Fruit fly (Drosophila melanogaster) whole organism, embryonic: ENCODE data around the gene Rpp14b.

Source experiments
- Ada2b ChIP-seq: fragments of 200-800 bp; sonication (Bioruptor generic); IDR thresholded peaks from 2 replicates; pipeline ENCODE4 v1.3.6; 2022; ENCODE audit warnings: missing biosample characterization, missing genetic modification characterization
- Bdp1 ChIP-seq: fragments of 200-800 bp; sonication (Bioruptor generic); optimal IDR thresholded peaks from 3 replicates; lab custom pipeline; 2016; ENCODE audit warnings: missing biosample characterization, missing genetic modification characterization
- CG10431 ChIP-seq: fragments of 200-800 bp; sonication (Bioruptor generic); optimal IDR thresholded peaks from 3 replicates; lab custom pipeline; 2018; ENCODE audit warnings: missing biosample characterization, mild to moderate bottlenecking, missing genetic modification characterization
- CG10565 ChIP-seq: fragments of 200-800 bp; sonication (Bioruptor generic); optimal IDR thresholded peaks from 3 replicates; lab custom pipeline; 2016; ENCODE audit warnings: missing biosample characterization, mild to moderate bottlenecking, missing genetic modification characterization
- CG11398 ChIP-seq: fragments of 200-800 bp; sonication (Bioruptor generic); optimal IDR thresholded peaks from 2 replicates; lab custom pipeline; 2016; ENCODE audit warnings: missing biosample characterization, missing genetic modification characterization
- CG13894 ChIP-seq: fragments of 200-800 bp; sonication (Bioruptor generic); optimal IDR thresholded peaks from 3 replicates; lab custom pipeline; 2018; ENCODE audit warnings: missing biosample characterization, mild to moderate bottlenecking, missing genetic modification characterization, moderate library complexity
- CG16779 ChIP-seq: fragments of 200-800 bp; sonication (Bioruptor generic); IDR thresholded peaks from 2 replicates; pipeline ENCODE4 v1.3.6; 2022; ENCODE audit warnings: missing biosample characterization, missing genetic modification characterization
- CG30020 ChIP-seq: fragments of 200-800 bp; optimal IDR thresholded peaks from 2 replicates; lab custom pipeline; 2019; ENCODE audit warnings: missing biosample characterization, mild to moderate bottlenecking, missing genetic modification characterization, moderate library complexity
- CG3065 ChIP-seq: fragments of 200-800 bp; sonication (Bioruptor generic); optimal IDR thresholded peaks from 2 replicates; lab custom pipeline; 2016; ENCODE audit warnings: missing biosample characterization, missing genetic modification characterization
- CG34224 ChIP-seq: fragments of 200-800 bp; sonication (Bioruptor generic); IDR thresholded peaks from 3 replicates; pipeline ENCODE4 v1.3.6; 2022; ENCODE audit warnings: missing biosample characterization, missing genetic modification characterization; ENCODE audit not compliant: partially characterized antibody
- CG5180 ChIP-seq: fragments of 200-800 bp; sonication (Bioruptor generic); optimal IDR thresholded peaks from 3 replicates; lab custom pipeline; 2017; ENCODE audit warnings: missing biosample characterization, missing genetic modification characterization, mild to moderate bottlenecking, moderate library complexity, missing genetic modification reagents
- CG5953 ChIP-seq: fragments of 200-800 bp; sonication (Bioruptor generic); IDR thresholded peaks from 2 replicates; pipeline ENCODE4 v1.3.6; 2022; ENCODE audit warnings: missing biosample characterization, missing genetic modification characterization
- CG8944 ChIP-seq: fragments of 200-800 bp; sonication (Bioruptor generic); optimal IDR thresholded peaks from 3 replicates; lab custom pipeline; 2016; ENCODE audit warnings: missing biosample characterization, missing genetic modification characterization
- CG9215 ChIP-seq: fragments of 200-800 bp; sonication (Bioruptor generic); IDR thresholded peaks from 2 replicates; pipeline ENCODE4 v1.3.6; 2022; ENCODE audit warnings: missing biosample characterization, missing genetic modification characterization
- CG9876 ChIP-seq: fragments of 200-800 bp; sonication (Bioruptor generic); optimal IDR thresholded peaks from 2 replicates; lab custom pipeline; 2016; ENCODE audit warnings: missing biosample characterization, missing genetic modification characterization
- CkIIα-i1 ChIP-seq: fragments of 200-800 bp; sonication (Bioruptor generic); IDR thresholded peaks from 2 replicates; pipeline ENCODE4 v1.3.6; 2022; ENCODE audit warnings: missing biosample characterization, missing genetic modification characterization
- D19A ChIP-seq: fragments of 200-800 bp; optimal IDR thresholded peaks from 3 replicates; lab custom pipeline; 2019; ENCODE audit warnings: missing biosample characterization, mild to moderate bottlenecking, missing genetic modification characterization, moderate library complexity
- Fer3 ChIP-seq: fragments of 200-800 bp; sonication (Bioruptor generic); optimal IDR thresholded peaks from 2 replicates; lab custom pipeline; 2018; ENCODE audit warnings: missing biosample characterization, mild to moderate bottlenecking, missing genetic modification characterization, moderate library complexity
- Hr51 ChIP-seq, 2 experiments: fragments of 200-800 bp; sonication (Bioruptor generic); optimal IDR thresholded peaks; 2 replicates in 1 of 2; 3 replicates in 1 of 2; lab custom pipeline; 2016 to 2018; ENCODE audit warnings: missing biosample characterization in 2 of 2, missing genetic modification characterization in 2 of 2, mild to moderate bottlenecking in 1 of 2, moderate library complexity in 1 of 2
- Med ChIP-seq: fragments of 200-800 bp; sonication (Bioruptor generic); peaks from one replicate; lab custom pipeline; 2016; ENCODE audit warnings: missing biosample characterization, missing genetic modification characterization, mild to moderate bottlenecking, inconsistent platforms, moderate library complexity
- NC2α ChIP-seq: fragments of 200-800 bp; sonication (Bioruptor generic); optimal IDR thresholded peaks from 2 replicates; lab custom pipeline; 2016; ENCODE audit warnings: missing biosample characterization, missing genetic modification characterization
- NC2β ChIP-seq: fragments of 200-800 bp; sonication (Bioruptor generic); optimal IDR thresholded peaks from 2 replicates; lab custom pipeline; 2016; ENCODE audit warnings: missing biosample characterization, missing genetic modification characterization
- Nf-YB ChIP-seq: fragments of 200-800 bp; sonication (Bioruptor generic); optimal IDR thresholded peaks from 3 replicates; lab custom pipeline; 2019; ENCODE audit warnings: missing biosample characterization, mild to moderate bottlenecking, missing genetic modification characterization, moderate library complexity
- Opbp ChIP-seq: fragments of 200-800 bp; sonication (Bioruptor generic); IDR thresholded peaks from 3 replicates; pipeline ENCODE4 v1.3.6; 2022; ENCODE audit warnings: missing biosample characterization, missing genetic modification characterization; ENCODE audit not compliant: partially characterized antibody
- Poxn ChIP-seq: fragments of 200-800 bp; sonication (Bioruptor generic); IDR thresholded peaks from 2 replicates; pipeline ENCODE4 v1.3.6; 2022; ENCODE audit warnings: missing biosample characterization, missing genetic modification characterization
- Scr ChIP-seq: fragments of 200-800 bp; sonication (Bioruptor generic); IDR thresholded peaks from 2 replicates; pipeline ENCODE4 v1.3.6; 2022; ENCODE audit warnings: missing biosample characterization, missing genetic modification characterization; ENCODE audit not compliant: partially characterized antibody
- Sox100B ChIP-seq: fragments of 200-800 bp; sonication (Bioruptor generic); optimal IDR thresholded peaks from 3 replicates; lab custom pipeline; 2018; ENCODE audit warnings: missing biosample characterization, mild to moderate bottlenecking, missing genetic modification characterization
- Sox102F ChIP-seq: fragments of 200-800 bp; sonication (Bioruptor generic); optimal IDR thresholded peaks from 2 replicates; lab custom pipeline; 2018; ENCODE audit warnings: missing biosample characterization, mild to moderate bottlenecking, missing genetic modification characterization, moderate library complexity
- Tbp ChIP-seq: fragments of >200 bp; optimal IDR thresholded peaks from 2 replicates; lab custom pipeline; 2018; ENCODE audit warnings: missing biosample characterization, missing genetic modification characterization
- Xbp1 ChIP-seq: fragments of 200-800 bp; sonication (Bioruptor generic); optimal IDR thresholded peaks from 3 replicates; lab custom pipeline; 2016; ENCODE audit warnings: missing biosample characterization, mild to moderate bottlenecking, missing genetic modification characterization
- bab2 ChIP-seq: fragments of 200-800 bp; sonication (Bioruptor generic); optimal IDR thresholded peaks from 2 replicates; lab custom pipeline; 2016; ENCODE audit warnings: missing biosample characterization, missing genetic modification characterization
- cg ChIP-seq: fragments of 200-800 bp; sonication (Bioruptor generic); optimal IDR thresholded peaks from 3 replicates; lab custom pipeline; 2019; ENCODE audit warnings: missing biosample characterization, mild to moderate bottlenecking, missing genetic modification characterization, moderate library complexity
- crc ChIP-seq: fragments of 200-800 bp; sonication (Bioruptor generic); optimal IDR thresholded peaks from 2 replicates; lab custom pipeline; 2016; ENCODE audit warnings: missing biosample characterization, missing genetic modification characterization
- crol ChIP-seq: fragments of 200-800 bp; sonication (Bioruptor generic); IDR thresholded peaks from 2 replicates; pipeline ENCODE4 v1.3.6; 2022; ENCODE audit warnings: missing biosample characterization, missing genetic modification characterization
- dati ChIP-seq: fragments of 200-800 bp; sonication (Bioruptor generic); IDR thresholded peaks from 2 replicates; pipeline ENCODE4 v1.3.6; 2022; ENCODE audit warnings: missing biosample characterization, missing genetic modification characterization
- en ChIP-seq: fragments of 200-800 bp; sonication (Bioruptor generic); optimal IDR thresholded peaks from 2 replicates; lab custom pipeline; 2016; ENCODE audit warnings: missing biosample characterization, missing genetic modification characterization
- gt ChIP-seq: fragments of 200-800 bp; sonication (Bioruptor generic); IDR thresholded peaks from 2 replicates; pipeline ENCODE4 v1.3.6; 2022; ENCODE audit warnings: missing biosample characterization, missing genetic modification characterization
- hbn ChIP-seq: fragments of 200-800 bp; sonication (Bioruptor generic); IDR thresholded peaks from 2 replicates; pipeline ENCODE4 v1.3.6; 2022; ENCODE audit warnings: missing biosample characterization, missing genetic modification characterization; ENCODE audit not compliant: partially characterized antibody
- kah ChIP-seq: fragments of 200-800 bp; sonication (Bioruptor generic); optimal IDR thresholded peaks from 2 replicates; lab custom pipeline; 2018; ENCODE audit warnings: missing biosample characterization, mild to moderate bottlenecking, missing genetic modification characterization
- lab ChIP-seq: fragments of 200-800 bp; sonication (Bioruptor generic); optimal IDR thresholded peaks from 3 replicates; lab custom pipeline; 2017; ENCODE audit warnings: missing biosample characterization, missing genetic modification characterization, mild to moderate bottlenecking, moderate library complexity, missing genetic modification reagents
- lilli ChIP-seq: fragments of 200-800 bp; sonication (Bioruptor generic); optimal IDR thresholded peaks from 3 replicates; lab custom pipeline; 2016; ENCODE audit warnings: missing biosample characterization, missing genetic modification characterization
- peb ChIP-seq: fragments of 200-800 bp; sonication (Bioruptor generic); IDR thresholded peaks from 2 replicates; pipeline ENCODE4 v1.3.6; 2022; ENCODE audit warnings: missing biosample characterization, missing genetic modification characterization
- ranshi ChIP-seq: fragments of 200-800 bp; sonication (Bioruptor generic); IDR thresholded peaks from 2 replicates; pipeline ENCODE4 v1.3.6; 2022; ENCODE audit warnings: missing biosample characterization, missing genetic modification characterization
- repo ChIP-seq: fragments of 200-800 bp; sonication (Bioruptor generic); optimal IDR thresholded peaks from 2 replicates; lab custom pipeline; 2016; ENCODE audit warnings: missing biosample characterization, missing genetic modification characterization
- row ChIP-seq: fragments of 200-800 bp; sonication (Bioruptor generic); IDR thresholded peaks from 3 replicates; pipeline ENCODE4 v1.3.6; 2022; ENCODE audit warnings: missing biosample characterization, missing genetic modification characterization
- sr ChIP-seq: fragments of 200-800 bp; sonication (Bioruptor generic); IDR thresholded peaks from 3 replicates; pipeline ENCODE4 v1.3.6; 2022; ENCODE audit warnings: missing biosample characterization, missing genetic modification characterization
- unc-4 ChIP-seq: fragments of 200-800 bp; sonication (Bioruptor generic); IDR thresholded peaks from 2 replicates; pipeline ENCODE4 v1.3.6; 2022; ENCODE audit warnings: missing biosample characterization, missing genetic modification characterization; ENCODE audit not compliant: partially characterized antibody
- wdn ChIP-seq: fragments of 200-800 bp; sonication (Bioruptor generic); IDR thresholded peaks from 2 replicates; pipeline ENCODE4 v1.3.6; 2022; ENCODE audit warnings: missing biosample characterization, missing genetic modification characterization
- wek ChIP-seq: fragments of 200-800 bp; sonication (Bioruptor generic); optimal IDR thresholded peaks from 3 replicates; lab custom pipeline; 2018; ENCODE audit warnings: missing biosample characterization, mild to moderate bottlenecking, missing genetic modification characterization, moderate library complexity
- z ChIP-seq: fragments of 200-800 bp; sonication (Bioruptor generic); IDR thresholded peaks from 3 replicates; pipeline ENCODE4 v1.3.6; 2022; ENCODE audit warnings: missing biosample characterization, missing genetic modification characterization

The Rpp14b gene

DNA sequence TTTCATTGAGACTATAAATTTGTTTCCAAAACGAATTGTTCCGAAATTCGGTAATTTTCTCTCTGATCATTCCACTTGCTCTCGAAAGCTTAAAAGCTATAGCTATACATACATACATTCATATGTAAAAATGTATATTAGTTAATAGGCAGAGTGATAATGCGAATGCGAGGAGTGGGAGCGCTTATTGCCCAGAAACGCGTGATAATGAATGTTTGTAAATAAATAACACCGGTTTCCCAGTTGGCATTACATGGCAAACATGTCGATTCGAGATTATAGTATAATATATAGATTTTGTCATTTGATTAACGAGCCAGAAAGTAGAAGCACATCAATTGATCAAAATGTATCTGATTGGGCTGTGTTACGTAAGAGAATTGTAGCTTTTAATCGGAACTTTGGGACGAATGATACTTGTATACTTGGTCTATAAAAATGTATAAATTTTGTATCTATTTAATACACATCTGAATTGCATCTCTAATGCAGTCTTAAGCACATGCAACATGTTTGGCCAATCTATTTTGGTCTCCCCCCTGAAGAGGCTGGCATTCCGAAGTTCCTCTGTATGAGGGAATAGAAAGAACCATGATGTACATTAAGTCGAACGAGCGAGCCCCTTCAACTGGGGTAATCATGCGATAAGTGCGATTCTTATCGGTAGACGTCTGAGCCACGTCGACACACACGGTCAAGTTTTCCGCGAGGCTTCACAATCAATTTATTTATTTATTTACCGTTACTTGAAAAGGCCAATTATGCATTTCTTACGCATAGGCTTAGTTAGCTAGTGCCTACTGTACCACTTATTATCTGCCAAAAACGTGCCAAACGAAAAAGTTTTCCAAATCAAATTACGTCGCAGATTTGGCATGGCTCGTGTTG lies 42.9 kb upstream of the Rpp14b start (continued):
- TF ChIP-seq z = no peak
- no peak for TF ChIP-seq sr
- peak; percentile 49 for TF ChIP-seq row
- TF ChIP-seq Sox100B (GFP tag; lab: Kevin White, UChicago) = no peak
- peak; percentile 35 for TF ChIP-seq Fer3
- no peak for TF ChIP-seq CG10431 (GFP tag; lab: Kevin White, UChicago)
- no peak for TF ChIP-seq crc (GFP tag; lab: Kevin White, UChicago)
- TF ChIP-seq Hr51 (GFP tag; optimal IDR thresholded peaks at IDR 0.05; lab: Kevin White, UChicago) = no peak
- no peak for TF ChIP-seq CG5953 (GFP tag; lab: Robert Waterston, UW)
- TF ChIP-seq Nf-YB (GFP tag; lab: Kevin White, UChicago) = no peak
- TF ChIP-seq wek (GFP tag; lab: Kevin White, UChicago) = no peak
- TF ChIP-seq CG11398 (GFP tag; lab: Kevin White, UChicago) = no peak
- TF ChIP-seq hbn = no peak
- TF ChIP-seq CG10565 = no peak
- no peak for TF ChIP-seq CG13894 (tag; lab: Kevin White, UChicago)
- no peak for TF ChIP-seq gt
- TF ChIP-seq CkIIα-i1 (GFP tag; lab: Robert Waterston, UW) = no peak
- no peak for TF ChIP-seq Bdp1 (GFP tag; lab: Kevin White, UChicago)
- no peak for TF ChIP-seq bab2 (GFP tag; lab: Kevin White, UChicago)
- no peak for TF ChIP-seq NC2α (GFP tag; lab: Kevin White, UChicago)
- TF ChIP-seq Tbp = no peak
- 0 out of 2 replicates have a peak, but pooled peaks have one; percentile 25 for TF ChIP-seq Ada2b (GFP tag; lab: Robert Waterston, UW)
- no peak for TF ChIP-seq CG3065 (GFP tag; lab: Kevin White, UChicago)
- no peak for TF ChIP-seq dati (GFP tag; lab: Robert Waterston, UW)
- TF ChIP-seq kah (GFP tag; lab: Kevin White, UChicago) = no peak
- TF ChIP-seq peb (GFP tag; lab: Robert Waterston, UW) = no peak
- TF ChIP-seq CG9876 (GFP tag; lab: Kevin White, UChicago) = no peak
- no peak for TF ChIP-seq cg (GFP tag; lab: Kevin White, UChicago)
- TF ChIP-seq en (GFP tag; lab: Kevin White, UChicago) = no peak
- no peak for TF ChIP-seq wdn (GFP tag; lab: Robert Waterston, UW)
- TF ChIP-seq CG30020 (tag; lab: Kevin White, UChicago) = no peak
- no peak for TF ChIP-seq CG34224 (GFP tag; lab: Robert Waterston, UW)
- peak; percentile 27; the same call in 1 of the 2 replicates for TF ChIP-seq CG9215
- TF ChIP-seq Opbp (GFP tag; lab: Robert Waterston, UW) = no peak
- TF ChIP-seq CG16779 (GFP tag; lab: Robert Waterston, UW) = no peak
- no peak for TF ChIP-seq crol (GFP tag; lab: Robert Waterston, UW)
- no peak for TF ChIP-seq D19A
- TF ChIP-seq lab (GFP tag; lab: Kevin White, UChicago) = peak; percentile 56
- TF ChIP-seq repo (GFP tag; lab: Kevin White, UChicago) = no peak
- TF ChIP-seq lilli (GFP tag; lab: Kevin White, UChicago) = peak; percentile 19
- TF ChIP-seq Poxn (GFP tag; lab: Robert Waterston, UW) = no peak
- TF ChIP-seq CG5180 (GFP tag; lab: Kevin White, UChicago) = no peak
- TF ChIP-seq Scr (GFP tag; lab: Robert Waterston, UW) = no peak
- no peak for TF ChIP-seq CG8944
- peak; percentile 18 for TF ChIP-seq Xbp1 (GFP tag; lab: Kevin White, UChicago)
- TF ChIP-seq ranshi (GFP tag; lab: Robert Waterston, UW) = peak; percentile 23; the same call in 1 of the 2 replicates
- TF ChIP-seq Sox102F = no peak
- TF ChIP-seq unc-4 (GFP tag; lab: Robert Waterston, UW) = no peak
- TF ChIP-seq NC2β (GFP tag; lab: Kevin White, UChicago) = no peak
- TF ChIP-seq Med (GFP tag; lab: Kevin White, UChicago) = peak; percentile 91
